Worm (Caenorhabditis elegans) whole organism, L3 larva: ENCODE measurements around the gene F26C11.4.
A peak's percentile ranks its signal among the peaks of the same experiment; 100 is the strongest.

Experiments used
- ZK546.5 ChIP-seq: sonication (generic microtip); optimal IDR thresholded peaks from 2 replicates; lab custom pipeline; 2017; ENCODE audit warnings: missing biosample characterization, missing genetic modification characterization
- aly-2 ChIP-seq: fragments of 150-350 bp; optimal IDR thresholded peaks from 2 replicates; lab custom pipeline; 2014; ENCODE audit warnings: missing biosample characterization, missing genetic modification characterization
- ceh-28 ChIP-seq: fragments of 150-350 bp; optimal IDR thresholded peaks from 2 replicates; lab custom pipeline; 2014; ENCODE audit warnings: missing biosample characterization, missing genetic modification reagents, missing genetic modification characterization
- ceh-82 ChIP-seq: fragments of 150-350 bp; optimal IDR thresholded peaks from 2 replicates; lab custom pipeline; 2014; ENCODE audit warnings: missing biosample characterization, missing genetic modification characterization
- ceh-9 ChIP-seq: sonication (generic microtip); optimal IDR thresholded peaks from 2 replicates; lab custom pipeline; 2018; ENCODE audit warnings: missing biosample characterization, missing genetic modification characterization
- daf-12 ChIP-seq: fragments of 150-350 bp; optimal IDR thresholded peaks from 2 replicates; lab custom pipeline; 2014; ENCODE audit warnings: missing biosample characterization, missing genetic modification reagents, missing genetic modification characterization
- egl-27 ChIP-seq: sonication (generic microtip); optimal IDR thresholded peaks from 4 replicates; lab custom pipeline; 2017; ENCODE audit warnings: missing biosample characterization, missing genetic modification reagents, missing genetic modification characterization
- egl-5 ChIP-seq: fragments of 150-350 bp; optimal IDR thresholded peaks from 2 replicates; lab custom pipeline; 2017; ENCODE audit warnings: missing biosample characterization, missing genetic modification reagents, missing genetic modification characterization, inconsistent platforms
- elt-1 ChIP-seq: fragments of 150-350 bp; optimal IDR thresholded peaks from 2 replicates; lab custom pipeline; 2014; ENCODE audit warnings: missing biosample characterization, missing genetic modification characterization
- elt-2 ChIP-seq: sonication (generic microtip); optimal IDR thresholded peaks from 2 replicates; lab custom pipeline; 2016; ENCODE audit warnings: missing genetic modification reagents, mild to moderate bottlenecking, missing genetic modification characterization, missing compliant biosample characterization
- eor-1 ChIP-seq, 2 experiments: fragments of 150-350 bp; optimal IDR thresholded peaks; 2 replicates each; lab custom pipeline; 2014 to 2018; ENCODE audit warnings: missing biosample characterization in 2 of 2, missing genetic modification characterization in 2 of 2
- fkh-10 ChIP-seq: sonication (generic microtip); optimal IDR thresholded peaks from 2 replicates; lab custom pipeline; 2017; ENCODE audit warnings: missing biosample characterization, missing genetic modification reagents, missing genetic modification characterization
- fos-1 ChIP-seq: fragments of 150-350 bp; optimal IDR thresholded peaks from 2 replicates; lab custom pipeline; 2014; ENCODE audit warnings: missing biosample characterization, missing genetic modification characterization
- jun-1 ChIP-seq: fragments of 150-350 bp; optimal IDR thresholded peaks from 2 replicates; lab custom pipeline; 2014; ENCODE audit warnings: missing biosample characterization, missing genetic modification reagents, missing genetic modification characterization
- lin-15B ChIP-seq: fragments of 150-350 bp; optimal IDR thresholded peaks from 2 replicates; lab custom pipeline; 2014; ENCODE audit warnings: missing biosample characterization, missing genetic modification characterization
- lsy-12 ChIP-seq: sonication (generic microtip); optimal IDR thresholded peaks from 2 replicates; lab custom pipeline; 2016; ENCODE audit warnings: mild to moderate bottlenecking, missing genetic modification characterization, missing compliant biosample characterization
- mml-1 ChIP-seq: fragments of 150-350 bp; sonication (generic microtip); optimal IDR thresholded peaks from 3 replicates; lab custom pipeline; 2014; ENCODE audit warnings: missing biosample characterization, missing genetic modification characterization
- nfya-1 ChIP-seq: sonication (generic microtip); optimal IDR thresholded peaks from 2 replicates; lab custom pipeline; 2017; ENCODE audit warnings: missing genetic modification characterization, mild to moderate bottlenecking, missing compliant biosample characterization, antibody characterized with exemption, moderate library complexity; ENCODE audit not compliant: insufficient read depth
- nhr-11 ChIP-seq: fragments of 150-350 bp; optimal IDR thresholded peaks from 2 replicates; lab custom pipeline; 2014; ENCODE audit warnings: missing biosample characterization, missing genetic modification characterization
- nhr-12 ChIP-seq: fragments of 150-350 bp; optimal IDR thresholded peaks from 2 replicates; lab custom pipeline; 2014; ENCODE audit warnings: missing biosample characterization, missing genetic modification characterization
- nhr-23 ChIP-seq: fragments of 150-350 bp; optimal IDR thresholded peaks from 2 replicates; lab custom pipeline; 2014; ENCODE audit warnings: missing biosample characterization, missing genetic modification reagents, missing genetic modification characterization
- nhr-237 ChIP-seq: fragments of 150-350 bp; optimal IDR thresholded peaks from 2 replicates; lab custom pipeline; 2014; ENCODE audit warnings: missing biosample characterization, missing genetic modification characterization
- nhr-25 ChIP-seq: sonication (generic microtip); optimal IDR thresholded peaks from 2 replicates; lab custom pipeline; 2017; ENCODE audit warnings: missing biosample characterization, missing genetic modification characterization
- nhr-28 ChIP-seq: fragments of 150-350 bp; optimal IDR thresholded peaks from 2 replicates; lab custom pipeline; 2014; ENCODE audit warnings: missing biosample characterization, missing genetic modification characterization
- nhr-67 ChIP-seq: fragments of 150-350 bp; optimal IDR thresholded peaks from 2 replicates; lab custom pipeline; 2014; ENCODE audit warnings: missing biosample characterization, missing genetic modification characterization
- nhr-77 ChIP-seq: fragments of 150-350 bp; optimal IDR thresholded peaks from 2 replicates; lab custom pipeline; 2014; ENCODE audit warnings: missing biosample characterization, missing genetic modification characterization
- pqm-1 ChIP-seq: fragments of 150-350 bp; optimal IDR thresholded peaks from 2 replicates; lab custom pipeline; 2017; ENCODE audit warnings: missing biosample characterization, missing genetic modification characterization, inconsistent platforms
- sea-2 ChIP-seq: fragments of 150-350 bp; sonication (generic microtip); optimal IDR thresholded peaks from 4 replicates; lab custom pipeline; 2014; ENCODE audit warnings: missing biosample characterization, missing genetic modification reagents, missing genetic modification characterization
- skn-1 ChIP-seq: fragments of 150-350 bp; optimal IDR thresholded peaks from 2 replicates; lab custom pipeline; 2014; ENCODE audit warnings: missing biosample characterization, missing genetic modification characterization
- tbx-2 ChIP-seq: sonication (generic microtip); optimal IDR thresholded peaks from 2 replicates; lab custom pipeline; 2016; ENCODE audit warnings: mild to moderate bottlenecking, missing genetic modification characterization, missing compliant biosample characterization
- unc-39 ChIP-seq: sonication (generic microtip); optimal IDR thresholded peaks from 4 replicates; lab custom pipeline; 2017; ENCODE audit warnings: missing biosample characterization, missing genetic modification characterization
- unc-62 ChIP-seq: fragments of 150-350 bp; sonication (generic microtip); optimal IDR thresholded peaks from 4 replicates; lab custom pipeline; 2014; ENCODE audit warnings: missing biosample characterization, missing genetic modification reagents, missing genetic modification characterization
- zag-1 ChIP-seq: fragments of 150-350 bp; optimal IDR thresholded peaks from 2 replicates; lab custom pipeline; 2014; ENCODE audit warnings: missing biosample characterization, missing genetic modification characterization
- ztf-11 ChIP-seq: fragments of 150-350 bp; optimal IDR thresholded peaks from 2 replicates; lab custom pipeline; 2014; ENCODE audit warnings: missing biosample characterization, missing genetic modification characterization

The F26C11.4 gene

DNA sequence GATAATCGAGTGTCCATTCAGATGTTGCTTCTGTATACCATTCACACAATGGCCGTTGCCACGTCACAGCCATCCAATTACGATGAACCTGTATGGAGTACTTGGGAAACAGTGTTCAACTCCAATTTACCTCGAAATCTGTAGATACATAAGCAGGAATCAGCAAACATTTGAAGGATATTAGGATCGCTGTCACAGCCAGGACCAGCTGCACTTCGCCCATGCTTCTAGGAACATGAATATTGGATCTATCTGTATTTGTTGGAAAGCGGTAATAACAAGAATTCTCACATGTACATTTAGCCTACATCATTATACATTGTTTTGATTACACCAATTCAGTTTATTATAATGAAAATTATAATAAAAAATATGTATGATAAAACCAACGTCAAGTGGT is 29.9 kb downstream of the F26C11.4 start, which contains the start of gene algn-8:
TSS of gene algn-8 (minus strand) at position 227 of the 400 bp plus-strand sequence.
- TF ChIP-seq nhr-12 (tag; lab: Kevin White, UChicago), result no peak
- TF ChIP-seq skn-1 (tag; lab: Kevin White, UChicago), result no peak
- TF ChIP-seq jun-1 (tag; lab: Kevin White, UChicago), result no peak
- TF ChIP-seq ZK546.5, result no peak
- TF ChIP-seq fos-1 (tag; lab: Kevin White, UChicago), result no peak
- no peak for TF ChIP-seq tbx-2 (tag; lab: Kevin White, UChicago)

DNA sequence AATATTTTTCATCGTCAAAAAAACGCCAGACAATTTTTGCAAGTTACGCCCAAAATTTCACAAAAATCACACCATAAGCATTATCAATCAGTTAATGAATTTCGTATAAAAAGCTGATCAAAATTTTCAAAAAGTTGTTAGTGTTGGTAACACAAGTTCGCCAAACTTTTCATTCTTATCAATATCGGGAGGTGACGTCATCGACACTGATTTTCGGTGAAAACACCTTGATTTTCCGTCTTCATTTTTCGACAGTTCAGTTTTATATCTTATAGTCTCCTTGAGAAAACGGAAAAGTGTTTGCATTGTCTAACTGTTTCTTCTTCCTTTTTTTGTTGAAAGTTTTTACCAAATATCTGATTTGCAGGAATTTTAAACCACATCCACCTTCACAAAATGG is 35.3 kb downstream of the F26C11.4 start, which contains the start of gene C08H9.15:
TSS of gene C08H9.15 (plus strand) at position 368 of the 400 bp plus-strand sequence.
- no peak for TF ChIP-seq nhr-28
- peak; percentile 30 for TF ChIP-seq nhr-25
- TF ChIP-seq, all 47 proteins: peak for 1

DNA sequence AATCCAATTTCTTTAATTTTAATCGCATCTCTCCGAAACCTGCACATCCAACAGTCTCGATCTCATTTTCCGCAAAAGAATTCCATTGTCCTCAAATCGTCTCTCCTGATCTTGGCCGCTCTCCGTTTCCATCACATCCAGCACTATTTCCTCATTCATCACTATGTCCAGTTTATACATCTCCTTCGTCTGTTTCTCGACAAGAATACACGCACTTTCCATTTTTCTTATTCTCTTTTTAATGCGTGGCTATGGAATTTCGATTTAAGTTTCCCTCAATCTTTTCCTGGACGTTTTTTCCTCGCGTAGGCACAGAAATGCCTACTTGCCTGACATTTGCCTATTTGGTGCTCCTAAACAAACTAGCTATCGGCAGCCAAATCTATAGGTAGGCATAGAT is 36.3 kb downstream of the F26C11.4 start:
- TF ChIP-seq unc-62 (GFP tag; lab: Kevin White, UChicago) (no peak), nhr-23 (tag; lab: Kevin White, UChicago) (peak; percentile 32)

DNA sequence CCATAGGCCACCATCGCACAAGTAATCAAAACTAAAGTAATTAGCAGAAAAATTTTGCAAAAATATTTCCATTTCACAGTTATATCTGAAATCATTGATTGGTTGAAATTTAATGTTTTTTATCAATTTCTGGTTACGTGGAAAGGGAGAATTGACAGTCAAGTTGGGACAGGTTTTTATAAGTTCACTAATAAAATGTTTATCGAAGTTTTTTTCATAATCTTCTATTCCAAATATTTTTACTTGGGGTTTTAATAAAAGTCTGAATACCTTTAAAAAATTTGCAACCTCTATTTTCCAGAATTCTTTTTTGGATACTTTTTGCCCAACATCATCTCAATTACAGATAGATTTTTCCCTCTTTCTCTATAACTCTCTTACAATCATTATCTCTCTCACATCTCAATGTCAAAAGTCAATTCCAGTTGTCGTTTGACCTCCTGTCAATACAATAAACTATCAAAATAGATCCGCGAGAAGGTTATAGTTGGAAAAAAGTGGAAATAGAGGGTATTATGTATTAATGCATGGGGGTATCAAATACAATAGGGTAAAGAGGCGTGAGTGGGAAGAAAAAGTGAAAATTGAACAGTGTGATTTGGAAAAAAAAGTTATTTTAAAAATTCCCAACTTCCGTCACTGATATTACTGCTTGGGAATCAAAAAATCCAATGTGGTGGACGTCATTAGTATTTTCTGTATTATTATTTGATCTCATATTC is 41.4 kb downstream of the F26C11.4 start, which contains the start of the genes chil-2 and ctsa-3.2:
TSS of gene chil-2 (minus strand) at position 101 of the 722 bp plus-strand sequence.
TSS of gene ctsa-3.2 (plus strand) at position 672 of the 722 bp plus-strand sequence.
- TF ChIP-seq nhr-11 (tag; lab: Kevin White, UChicago), result no peak
- TF ChIP-seq sea-2 (GFP tag; lab: Kevin White, UChicago), result no peak
- TF ChIP-seq egl-27 (tag; lab: Kevin White, UChicago), result no peak
- TF ChIP-seq nhr-25, result no peak
- no peak for TF ChIP-seq pqm-1
- TF ChIP-seq ceh-9 (tag; lab: Kevin White, UChicago), result no peak
- no peak for TF ChIP-seq daf-12 (tag; lab: Kevin White, UChicago)
- no peak for TF ChIP-seq nhr-237 (tag; lab: Kevin White, UChicago)
- no peak for TF ChIP-seq skn-1 (tag; lab: Kevin White, UChicago)
- no peak for TF ChIP-seq nhr-77 (tag; lab: Kevin White, UChicago)
- no peak for TF ChIP-seq ceh-82
- no peak for TF ChIP-seq ztf-11
- no peak for TF ChIP-seq tbx-2 (tag; lab: Kevin White, UChicago)
- TF ChIP-seq fkh-10 (GFP tag; lab: Kevin White, UChicago), result no peak
- no peak for TF ChIP-seq elt-2 (tag; lab: Kevin White, UChicago)
- no peak for TF ChIP-seq unc-62 (GFP tag; lab: Kevin White, UChicago)
- no peak for TF ChIP-seq nhr-12 (tag; lab: Kevin White, UChicago)
- TF ChIP-seq nhr-67, result no peak
- no peak for TF ChIP-seq lsy-12

DNA sequence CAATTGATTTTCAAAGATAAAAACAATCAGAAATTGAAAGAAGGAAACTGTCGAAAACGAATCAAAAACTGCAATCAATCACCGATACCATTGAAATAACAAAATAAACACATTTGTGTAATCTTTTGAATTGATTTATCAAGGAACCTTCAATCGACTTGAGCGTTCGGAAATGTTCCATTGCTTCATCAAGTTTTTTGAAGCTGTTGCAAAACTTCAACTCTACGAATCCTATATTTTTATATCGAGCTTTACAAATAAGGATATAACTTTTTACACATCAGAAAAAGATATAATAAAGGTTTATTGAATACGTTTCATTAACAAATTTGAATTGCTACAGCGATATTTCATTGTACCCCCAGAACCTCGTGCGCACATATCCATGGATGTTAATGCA is 43.1 kb downstream of the F26C11.4 start, which contains the start of gene chil-8:
TSS of gene chil-8 (minus strand) at position 101 of the 400 bp plus-strand sequence.
- TF ChIP-seq elt-1, result no peak
- no peak for TF ChIP-seq lsy-12
- no peak for TF ChIP-seq ceh-82
- TF ChIP-seq nhr-23 (tag; lab: Kevin White, UChicago), result no peak
- no peak for TF ChIP-seq unc-62 (GFP tag; lab: Kevin White, UChicago)
- TF ChIP-seq nfya-1 (tag; lab: Kevin White, UChicago), result no peak
- TF ChIP-seq mml-1 (tag; lab: Kevin White, UChicago), result no peak
- TF ChIP-seq nhr-11 (tag; lab: Kevin White, UChicago), result no peak
- no peak for TF ChIP-seq egl-5 (tag; lab: Kevin White, UChicago)
- no peak for TF ChIP-seq unc-39 (tag; lab: Kevin White, UChicago)
- no peak for TF ChIP-seq ceh-28
- no peak for TF ChIP-seq nhr-77 (tag; lab: Kevin White, UChicago)
- no peak for TF ChIP-seq eor-1 (tag; optimal IDR thresholded peaks at IDR 0.05; lab: Kevin White, UChicago)
- TF ChIP-seq zag-1 (tag; lab: Kevin White, UChicago), result no peak
- no peak for TF ChIP-seq ceh-9 (tag; lab: Kevin White, UChicago)
- TF ChIP-seq lin-15B (tag; lab: Kevin White, UChicago), result no peak
- no peak for TF ChIP-seq aly-2 (tag; lab: Kevin White, UChicago)
- TF ChIP-seq egl-27 (tag; lab: Kevin White, UChicago), result no peak
